Worm (Caenorhabditis elegans) whole organism, L4 larva: ENCODE data around the gene C06H5.12.

Experiments
- D1046.2 ChIP-seq: fragments of 200-800 bp; sonication (Bioruptor generic); IDR thresholded peaks from 2 replicates; pipeline ENCODE4 v1.3.6; 2022; ENCODE audit warnings: missing genetic modification characterization, missing compliant biosample characterization
- aha-1 ChIP-seq: fragments of 150-350 bp; peaks from one replicate; lab custom pipeline; 2014; ENCODE audit warnings: missing biosample characterization, missing genetic modification characterization
- dpl-1 ChIP-seq: fragments of 150-350 bp; optimal IDR thresholded peaks from 2 replicates; lab custom pipeline; 2014; ENCODE audit warnings: missing biosample characterization, missing genetic modification reagents, missing genetic modification characterization
- hmg-1.1 ChIP-seq: fragments of 200-800 bp; sonication (Bioruptor generic); IDR thresholded peaks from 2 replicates; pipeline ENCODE4 v1.3.6; 2022; ENCODE audit warnings: missing genetic modification reagents, missing genetic modification characterization, missing compliant biosample characterization
- mdl-1 ChIP-seq, 2 experiments: fragments of 150-350 bp in 1 of 2; sonication (generic microtip) in 1 of 2; optimal IDR thresholded peaks; 2 replicates each; lab custom pipeline; 2014 to 2017; ENCODE audit warnings: missing biosample characterization in 2 of 2, missing genetic modification characterization in 2 of 2
- nhr-11 ChIP-seq: fragments of 150-350 bp; optimal IDR thresholded peaks from 2 replicates; lab custom pipeline; 2014; ENCODE audit warnings: missing biosample characterization, missing genetic modification characterization
- nhr-6 ChIP-seq: fragments of 150-350 bp; optimal IDR thresholded peaks from 2 replicates; lab custom pipeline; 2014; ENCODE audit warnings: missing biosample characterization, missing genetic modification characterization
- unc-39 ChIP-seq: sonication (generic microtip); optimal IDR thresholded peaks from 2 replicates; lab custom pipeline; 2017; ENCODE audit warnings: missing biosample characterization, missing genetic modification characterization
- unc-62 ChIP-seq, 3 experiments: fragments of 150-350 bp in 1 of 3; sonication (generic microtip); optimal IDR thresholded peaks in 2 of 3; peaks in 1 of 3; 1 replicate in 1 of 3; 2 replicates in 2 of 3; lab custom pipeline; 2014 to 2017; ENCODE audit warnings: missing biosample characterization in 3 of 3, missing genetic modification characterization in 3 of 3, missing genetic modification reagents in 3 of 3, missing genotype in 1 of 3

- TF ChIP-seq dpl-1 (no peak), unc-39 (tag; lab: Kevin White, UChicago) (no peak), unc-62 (GFP tag; optimal IDR thresholded peaks at IDR 0.05 in 1 of 2; lab: Kevin White, UChicago) (no peak), unc-62 (tag; optimal IDR thresholded peaks at IDR 0.05; lab: Kevin White, UChicago) (no peak), D1046.2 (GFP tag; lab: Robert Waterston, UW) (no peak), nhr-6 (tag; lab: Kevin White, UChicago) (no peak), nhr-11 (no peak), hmg-1.1 (GFP tag; lab: Robert Waterston, UW) (no peak), aha-1 (tag; lab: Kevin White, UChicago) (no peak), mdl-1 (tag; optimal IDR thresholded peaks at IDR 0.05; lab: Kevin White, UChicago) (no peak)
These were observed 35.1 kb upstream of the C06H5.12 start for ce11 chrV:17859519-17859918.
